Worm (Caenorhabditis elegans): ENCODE data around the gene Y57G11C.30.
A peak's percentile ranks its signal among the peaks of the same experiment; 100 is the strongest.

- no peak for TF ChIP-seq skn-1 (tag; optimal IDR thresholded peaks at IDR 0.05)
- no peak for TF ChIP-seq zag-1 (tag; optimal IDR thresholded peaks at IDR 0.05)
- no peak for TF ChIP-seq F13H6.1 (tag; optimal IDR thresholded peaks at IDR 0.05)
- TF ChIP-seq nhr-77 (tag; optimal IDR thresholded peaks at IDR 0.05), result no peak
- no peak for TF ChIP-seq ztf-4 (tag; optimal IDR thresholded peaks at IDR 0.05)
- TF ChIP-seq lin-11 (tag; optimal IDR thresholded peaks at IDR 0.05), result no peak
- peak in 1 of 2 experiments; percentile 69 for TF ChIP-seq lsy-2 (tag; optimal IDR thresholded peaks at IDR 0.05)
- TF ChIP-seq gmeb-1 (tag; optimal IDR thresholded peaks at IDR 0.05), result no peak
- no peak for TF ChIP-seq nhr-25 (tag; optimal IDR thresholded peaks at IDR 0.05)
- no peak for TF ChIP-seq unc-62 (GFP tag; optimal IDR thresholded peaks at IDR 0.05)
- TF ChIP-seq alr-1 (tag; optimal IDR thresholded peaks at IDR 0.05), result no peak
Observed at ce11 chrIV:14954842-14955241, 16.1 kb downstream of the Y57G11C.30 start.

All from whole organism, L2 larva.